Fruit fly (Drosophila melanogaster): ENCODE measurements around the gene Or67c.

- TF ChIP-seq CG16815 (GFP tag; optimal IDR thresholded peaks at IDR 0.05) (no peak), psq (GFP tag; optimal IDR thresholded peaks at IDR 0.05) (no peak)
These were observed 2.3 kb downstream of the Or67c start for dm6 chr3L:10242243-10242642.
